Worm (Caenorhabditis elegans) whole organism, L1 larva: ENCODE data around the gene papl-1.

Experiments used
- elt-2 ChIP-seq: sonication (generic microtip); optimal IDR thresholded peaks from 2 replicates; lab custom pipeline; 2016; ENCODE audit warnings: missing genetic modification characterization, mild to moderate bottlenecking, inconsistent platforms, missing compliant biosample characterization, missing genetic modification reagents
- fkh-10 ChIP-seq: sonication (generic microtip); optimal IDR thresholded peaks from 2 replicates; lab custom pipeline; 2017; ENCODE audit warnings: missing biosample characterization, missing genetic modification reagents, missing genetic modification characterization
- nhr-11 ChIP-seq: fragments of 150-350 bp; optimal IDR thresholded peaks from 2 replicates; lab custom pipeline; 2014; ENCODE audit warnings: missing biosample characterization, missing genetic modification characterization
- unc-62 ChIP-seq: fragments of 150-350 bp; optimal IDR thresholded peaks from 2 replicates; lab custom pipeline; 2014; ENCODE audit warnings: missing biosample characterization, missing genetic modification reagents, missing genetic modification characterization
- unc-86 ChIP-seq: sonication (generic microtip); optimal IDR thresholded peaks from 2 replicates; lab custom pipeline; 2016; ENCODE audit warnings: missing genetic modification characterization, missing compliant biosample characterization
- zag-1 ChIP-seq: fragments of 150-350 bp; optimal IDR thresholded peaks from 2 replicates; lab custom pipeline; 2014; ENCODE audit warnings: missing biosample characterization, missing genetic modification characterization

ce11 chrV:12797992-12798391 is 38.4 kb upstream of the papl-1 start, which contains the start of gene ugt-6:
- TF ChIP-seq unc-62 (GFP tag; lab: Kevin White, UChicago) = no peak
- no peak for TF ChIP-seq zag-1 (tag; lab: Kevin White, UChicago)
- no peak for TF ChIP-seq nhr-11
- TF ChIP-seq elt-2 = no peak
- TF ChIP-seq fkh-10 (GFP tag; lab: Kevin White, UChicago) = no peak
- no peak for TF ChIP-seq unc-86 (tag; lab: Kevin White, UChicago)
